Fruit fly (Drosophila melanogaster) whole organism, prepupa: Measurements from ENCODE around the gene CG4325.

Experiments
- Blimp-1 ChIP-seq: fragments of 200-800 bp; sonication (Bioruptor generic); optimal IDR thresholded peaks from 3 replicates; lab custom pipeline; 2017; ENCODE audit warnings: missing biosample characterization, missing genetic modification characterization, mild to moderate bottlenecking, moderate library complexity, missing genetic modification reagents
- CG10631 ChIP-seq: fragments of 200-800 bp; sonication (Bioruptor generic); optimal IDR thresholded peaks from 2 replicates; lab custom pipeline; 2016; ENCODE audit warnings: missing biosample characterization, missing genetic modification characterization
- CG10669 ChIP-seq: fragments of 200-800 bp; sonication (Bioruptor generic); optimal IDR thresholded peaks from 3 replicates; lab custom pipeline; 2018; ENCODE audit warnings: missing biosample characterization, mild to moderate bottlenecking, missing genetic modification characterization, moderate library complexity
- CG11294 ChIP-seq: fragments of 200-800 bp; sonication (Bioruptor generic); IDR thresholded peaks from 2 replicates; pipeline ENCODE4 v1.3.6; 2022; ENCODE audit warnings: missing biosample characterization, missing genetic modification characterization
- CG11902 ChIP-seq: fragments of 200-800 bp; sonication (Bioruptor generic); optimal IDR thresholded peaks from 3 replicates; lab custom pipeline; 2016; ENCODE audit warnings: missing biosample characterization, missing genetic modification characterization
- CG15336 ChIP-seq: fragments of 200-800 bp; sonication (Bioruptor generic); IDR thresholded peaks from 2 replicates; pipeline ENCODE4 v1.3.6; 2022; ENCODE audit warnings: missing biosample characterization, missing genetic modification characterization
- CG3032 ChIP-seq: fragments of 200-800 bp; optimal IDR thresholded peaks from 2 replicates; lab custom pipeline; 2019; ENCODE audit warnings: missing biosample characterization, mild to moderate bottlenecking, missing genetic modification characterization, moderate library complexity
- CG32006 ChIP-seq: fragments of 200-800 bp; sonication (Bioruptor generic); optimal IDR thresholded peaks from 3 replicates; lab custom pipeline; 2017; ENCODE audit warnings: missing biosample characterization, mild to moderate bottlenecking, missing genetic modification characterization
- CG34406 ChIP-seq: fragments of 200-800 bp; sonication (Bioruptor generic); optimal IDR thresholded peaks from 3 replicates; lab custom pipeline; 2016; ENCODE audit warnings: missing biosample characterization, missing genetic modification characterization
- CG6163 ChIP-seq: fragments of 200-800 bp; sonication (Bioruptor generic); IDR thresholded peaks from 3 replicates; pipeline ENCODE4 v1.3.6; 2022; ENCODE audit warnings: missing biosample characterization, missing genetic modification characterization
- CG6792 ChIP-seq: fragments of 200-800 bp; sonication (Bioruptor generic); optimal IDR thresholded peaks from 3 replicates; lab custom pipeline; 2016; ENCODE audit warnings: missing biosample characterization, missing genetic modification characterization
- CG6808 ChIP-seq: fragments of 200-800 bp; sonication (Bioruptor generic); optimal IDR thresholded peaks from 3 replicates; lab custom pipeline; 2017; ENCODE audit warnings: missing biosample characterization, missing genetic modification characterization, mild to moderate bottlenecking, moderate library complexity, missing genetic modification reagents
- CG6854 ChIP-seq: fragments of 200-800 bp; sonication (Bioruptor generic); optimal IDR thresholded peaks from 2 replicates; lab custom pipeline; 2017; ENCODE audit warnings: missing biosample characterization, mild to moderate bottlenecking, missing genetic modification characterization
- CG7368 ChIP-seq: fragments of 200-800 bp; sonication (Bioruptor generic); optimal IDR thresholded peaks from 3 replicates; lab custom pipeline; 2016; ENCODE audit warnings: missing biosample characterization, missing genetic modification characterization
- CG8632 ChIP-seq: fragments of 200-800 bp; sonication (Bioruptor generic); optimal IDR thresholded peaks from 3 replicates; lab custom pipeline; 2016; ENCODE audit warnings: missing biosample characterization, missing genetic modification characterization
- CG9139 ChIP-seq: fragments of 200-800 bp; sonication (Bioruptor generic); optimal IDR thresholded peaks from 3 replicates; lab custom pipeline; 2017; ENCODE audit warnings: missing biosample characterization, mild to moderate bottlenecking, missing genetic modification characterization
- Eip75B ChIP-seq: fragments of 200-800 bp; sonication (Bioruptor generic); optimal IDR thresholded peaks from 3 replicates; lab custom pipeline; 2016; ENCODE audit warnings: missing biosample characterization, missing genetic modification characterization
- Eip78C ChIP-seq: fragments of 200-800 bp; sonication (Bioruptor generic); peaks from one replicate; lab custom pipeline; 2016; ENCODE audit warnings: missing biosample characterization, missing genetic modification characterization
- Ets21C ChIP-seq: fragments of 200-800 bp; sonication (Bioruptor generic); optimal IDR thresholded peaks from 3 replicates; lab custom pipeline; 2016; ENCODE audit warnings: missing biosample characterization, missing genetic modification characterization
- Ets96B ChIP-seq: fragments of 200-800 bp; optimal IDR thresholded peaks from 2 replicates; lab custom pipeline; 2019; ENCODE audit warnings: missing biosample characterization, mild to moderate bottlenecking, missing genetic modification characterization, moderate library complexity
- Gug ChIP-seq: fragments of 200-800 bp; sonication (Bioruptor generic); IDR thresholded peaks from 2 replicates; pipeline ENCODE4 v1.3.6; 2022; ENCODE audit warnings: missing biosample characterization, missing genetic modification characterization
- Hr38 ChIP-seq: sonication (Bioruptor generic); optimal IDR thresholded peaks from 2 replicates; lab custom pipeline; 2016; ENCODE audit warnings: missing biosample characterization, missing genetic modification characterization
- Hr39 ChIP-seq: fragments of 200-800 bp; sonication (Bioruptor generic); optimal IDR thresholded peaks from 2 replicates; lab custom pipeline; 2016; ENCODE audit warnings: missing biosample characterization, missing genetic modification characterization
- Hr4 ChIP-seq: fragments of 200-800 bp; sonication (Bioruptor generic); optimal IDR thresholded peaks from 3 replicates; lab custom pipeline; 2016; ENCODE audit warnings: missing biosample characterization, missing genetic modification characterization
- Sox102F ChIP-seq: fragments of 200-800 bp; sonication (Bioruptor generic); optimal IDR thresholded peaks from 2 replicates; lab custom pipeline; 2016; ENCODE audit warnings: missing biosample characterization, mild to moderate bottlenecking, missing genetic modification characterization
- Sox14 ChIP-seq: fragments of 200-800 bp; sonication (Bioruptor generic); optimal IDR thresholded peaks from 3 replicates; lab custom pipeline; 2016; ENCODE audit warnings: missing biosample characterization, missing genetic modification characterization
- Sox15 ChIP-seq: fragments of 200-800 bp; sonication (Bioruptor generic); optimal IDR thresholded peaks from 3 replicates; lab custom pipeline; 2016; ENCODE audit warnings: missing biosample characterization, missing genetic modification characterization
- achi ChIP-seq: fragments of 200-800 bp; sonication (Bioruptor generic); optimal IDR thresholded peaks from 3 replicates; lab custom pipeline; 2016; ENCODE audit warnings: missing biosample characterization, missing genetic modification characterization
- eg ChIP-seq: fragments of 200-800 bp; sonication (Bioruptor generic); IDR thresholded peaks from 3 replicates; pipeline ENCODE4 v1.3.6; 2022; ENCODE audit warnings: missing biosample characterization, missing genetic modification characterization
- esn ChIP-seq: fragments of 200-800 bp; sonication (Bioruptor generic); optimal IDR thresholded peaks from 2 replicates; lab custom pipeline; 2016; ENCODE audit warnings: missing biosample characterization, mild to moderate bottlenecking, missing genetic modification characterization, moderate library complexity
- fd59A ChIP-seq: fragments of 200-800 bp; sonication (Bioruptor generic); optimal IDR thresholded peaks from 2 replicates; lab custom pipeline; 2017; ENCODE audit warnings: missing biosample characterization, mild to moderate bottlenecking, missing genetic modification characterization, missing genetic modification reagents
- fd85E ChIP-seq: fragments of 200-800 bp; sonication (Bioruptor generic); optimal IDR thresholded peaks from 3 replicates; lab custom pipeline; 2016; ENCODE audit warnings: missing biosample characterization, missing genetic modification characterization
- fkh ChIP-seq: fragments of 200-800 bp; sonication (Bioruptor generic); optimal IDR thresholded peaks from 3 replicates; lab custom pipeline; 2017; ENCODE audit warnings: missing biosample characterization, mild to moderate bottlenecking, missing genetic modification characterization, moderate library complexity
- lz ChIP-seq: fragments of 200-800 bp; sonication (Bioruptor generic); optimal IDR thresholded peaks from 3 replicates; lab custom pipeline; 2016; ENCODE audit warnings: missing biosample characterization, missing genetic modification characterization
- pdm3 ChIP-seq: fragments of 200-800 bp; sonication (Bioruptor generic); optimal IDR thresholded peaks from 3 replicates; lab custom pipeline; 2016; ENCODE audit warnings: missing biosample characterization, missing genetic modification characterization
- spab ChIP-seq: fragments of 200-800 bp; sonication (Bioruptor generic); optimal IDR thresholded peaks from 2 replicates; lab custom pipeline; 2017; ENCODE audit warnings: missing biosample characterization, mild to moderate bottlenecking, missing genetic modification characterization, missing genetic modification reagents
- ss ChIP-seq, 2 experiments: fragments of 200-800 bp; sonication (Bioruptor generic); optimal IDR thresholded peaks; 2 replicates in 1 of 2; 3 replicates in 1 of 2; lab custom pipeline; 2017 to 2018; ENCODE audit warnings: mild to moderate bottlenecking in 2 of 2, missing biosample characterization in 2 of 2, missing genetic modification characterization in 2 of 2, moderate library complexity in 1 of 2
- svp ChIP-seq: fragments of 200-800 bp; sonication (Bioruptor generic); peaks from one replicate; lab custom pipeline; 2016; ENCODE audit warnings: missing biosample characterization, missing genetic modification characterization
- vri ChIP-seq: fragments of 200-800 bp; sonication (Bioruptor generic); optimal IDR thresholded peaks from 3 replicates; lab custom pipeline; 2016; ENCODE audit warnings: missing biosample characterization, mild to moderate bottlenecking, missing genetic modification characterization

Gene CG4325

DNA sequence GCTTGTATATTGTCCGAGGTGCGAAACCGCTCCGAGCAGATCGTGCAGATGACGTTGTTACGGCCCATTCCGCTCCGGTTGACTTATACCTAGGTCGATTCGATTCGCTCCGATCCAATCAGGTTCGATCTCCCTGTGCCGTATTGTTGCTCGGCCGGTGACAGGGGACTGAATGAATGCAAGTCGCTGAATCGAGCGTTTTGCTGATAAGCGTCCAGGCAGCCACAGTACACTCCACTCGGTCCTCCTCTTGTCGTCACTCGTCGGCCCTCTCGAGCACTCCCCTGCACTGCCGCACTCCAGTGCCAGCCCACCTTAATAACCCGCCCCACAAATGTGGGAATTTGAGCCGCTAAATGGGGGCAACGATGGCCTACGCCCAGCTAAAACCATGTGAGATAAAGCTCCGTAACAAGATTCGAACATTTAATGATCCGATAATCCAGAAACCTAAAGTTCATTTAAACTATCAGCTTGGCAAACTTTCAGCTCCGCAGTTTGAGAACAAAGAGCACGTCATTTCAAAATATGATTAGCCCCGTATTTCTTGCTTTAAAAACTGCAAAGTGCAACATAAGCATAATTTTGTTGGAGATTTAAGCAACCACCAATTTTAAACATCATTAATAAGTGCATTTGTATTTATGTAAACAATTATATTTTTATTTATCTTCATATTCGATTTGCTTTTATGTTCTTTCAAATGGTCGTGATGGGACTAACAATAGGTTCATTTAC lies at the start of gene CG4325:
CG4325 (minus strand) TSS at position 159 of the 738 bp plus-strand sequence.
- TF ChIP-seq vri (GFP tag; lab: Kevin White, UChicago) (peak; percentile 39), svp (peak; percentile 95), Eip78C (GFP tag; lab: Kevin White, UChicago) (peak; percentile 15), CG6163 (0 out of 3 replicates have a peak, but pooled peaks have one; percentile 16), CG8632 (GFP tag; lab: Kevin White, UChicago) (no peak), CG10631 (GFP tag; lab: Kevin White, UChicago) (no peak), CG11294 (GFP tag; lab: Robert Waterston, UW) (no peak), CG34406 (GFP tag; lab: Kevin White, UChicago) (no peak), achi (no peak)

DNA sequence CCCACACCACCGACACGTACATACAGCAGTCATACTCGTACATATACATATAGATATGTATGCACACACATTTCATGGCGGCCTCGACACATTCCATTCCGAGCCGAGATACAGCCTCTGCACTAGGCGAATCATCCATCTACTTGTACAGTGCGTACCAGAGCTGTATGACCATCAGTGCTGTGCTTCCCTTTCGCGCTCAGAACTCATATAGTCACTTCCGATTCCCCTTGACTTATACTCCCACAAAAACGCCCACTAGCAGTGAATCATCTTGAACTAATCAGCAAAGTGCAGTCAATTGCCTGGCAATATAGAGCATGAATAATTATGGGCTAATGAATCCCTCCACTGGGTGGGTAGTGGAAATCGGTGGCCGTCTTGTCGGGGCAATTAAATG lies 46.2 kb upstream of the CG4325 start:
- no peak for TF ChIP-seq Ets21C
- TF ChIP-seq Eip78C (GFP tag; lab: Kevin White, UChicago) = peak; percentile 79
- TF ChIP-seq CG10669 (GFP tag; lab: Kevin White, UChicago) = peak; percentile 20
- no peak for TF ChIP-seq Blimp-1 (GFP tag; lab: Kevin White, UChicago)
- no peak for TF ChIP-seq CG6792 (GFP tag; lab: Kevin White, UChicago)
- TF ChIP-seq Gug (GFP tag; lab: Robert Waterston, UW) = no peak
- TF ChIP-seq CG6808 (GFP tag; lab: Kevin White, UChicago) = no peak
- no peak for TF ChIP-seq CG6854 (GFP tag; lab: Kevin White, UChicago)
- TF ChIP-seq CG32006 (GFP tag; lab: Kevin White, UChicago) = peak; percentile 20
- TF ChIP-seq svp = no peak
- TF ChIP-seq Sox102F (GFP tag; lab: Kevin White, UChicago) = no peak
- no peak for TF ChIP-seq fd85E (GFP tag; lab: Kevin White, UChicago)
- TF ChIP-seq CG11902 (GFP tag; lab: Kevin White, UChicago) = no peak
- TF ChIP-seq CG7368 (GFP tag; lab: Kevin White, UChicago) = no peak
- peak; percentile 10 for TF ChIP-seq Ets96B (tag; lab: Kevin White, UChicago)
- no peak for TF ChIP-seq esn
- TF ChIP-seq CG15336 = no peak
- TF ChIP-seq Hr38 (GFP tag; lab: Kevin White, UChicago) = no peak
- no peak for TF ChIP-seq CG8632 (GFP tag; lab: Kevin White, UChicago)
- TF ChIP-seq pdm3 (GFP tag; lab: Kevin White, UChicago) = no peak
- no peak for TF ChIP-seq Hr39 (GFP tag; lab: Kevin White, UChicago)
- peak; percentile 16 for TF ChIP-seq CG3032 (tag; lab: Kevin White, UChicago)

DNA sequence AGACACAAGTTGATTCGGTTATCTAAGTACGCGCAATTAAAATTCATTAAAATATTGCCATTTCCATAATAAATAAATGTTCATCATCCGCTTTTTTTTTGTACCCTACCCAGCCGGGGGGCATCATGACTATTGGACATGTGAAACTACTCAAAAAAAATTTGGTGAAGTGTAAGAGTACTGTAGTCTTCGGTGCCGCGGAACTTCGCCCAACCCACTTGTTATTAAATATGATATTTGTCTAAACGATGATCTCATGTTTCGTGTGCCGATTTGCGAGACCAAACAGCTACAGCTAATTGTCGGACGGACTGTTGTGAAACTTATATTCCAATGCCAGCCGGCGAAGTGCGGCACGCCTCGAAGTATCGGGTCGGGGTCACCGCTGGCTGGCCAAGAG lies 45.2 kb upstream of the CG4325 start:
- TF ChIP-seq eg = 0 out of 3 replicates have a peak, but pooled peaks have one; percentile 31
- TF ChIP-seq pdm3 (GFP tag; lab: Kevin White, UChicago) = peak; percentile 10
- no peak for TF ChIP-seq Ets96B (tag; lab: Kevin White, UChicago)
- TF ChIP-seq Hr4 (GFP tag; lab: Kevin White, UChicago) = peak; percentile 22
- peak; percentile 37 for TF ChIP-seq Eip78C (GFP tag; lab: Kevin White, UChicago)
- no peak for TF ChIP-seq CG6854 (GFP tag; lab: Kevin White, UChicago)
- no peak for TF ChIP-seq CG15336
- TF ChIP-seq Sox15 (GFP tag; lab: Kevin White, UChicago) = no peak
- no peak for TF ChIP-seq CG3032 (tag; lab: Kevin White, UChicago)
- peak; percentile 77 for TF ChIP-seq svp
- TF ChIP-seq Eip75B (GFP tag; lab: Kevin White, UChicago) = peak; percentile 0
- no peak for TF ChIP-seq spab (GFP tag; lab: Kevin White, UChicago)
- TF ChIP-seq Sox14 (GFP tag; lab: Kevin White, UChicago) = no peak
- no peak for TF ChIP-seq ss (GFP tag; optimal IDR thresholded peaks at IDR 0.05; lab: Kevin White, UChicago)
- TF ChIP-seq fkh (GFP tag; lab: Kevin White, UChicago) = peak; percentile 4
- TF ChIP-seq CG9139 (GFP tag; lab: Kevin White, UChicago) = no peak
- TF ChIP-seq Sox102F (GFP tag; lab: Kevin White, UChicago) = no peak
- no peak for TF ChIP-seq fd59A
- no peak for TF ChIP-seq Hr38 (GFP tag; lab: Kevin White, UChicago)
- no peak for TF ChIP-seq fd85E (GFP tag; lab: Kevin White, UChicago)
- no peak for TF ChIP-seq lz (GFP tag; lab: Kevin White, UChicago)
- TF ChIP-seq, all 60 proteins: peak for 7
